Worm (Caenorhabditis elegans) whole organism, L4/young adult: Measurements from ENCODE around the gene nlp-26.

Experiments used
- W03F9.2 ChIP-seq: fragments of 150-350 bp; optimal IDR thresholded peaks from 2 replicates; lab custom pipeline; 2014; ENCODE audit warnings: missing biosample characterization, missing genetic modification characterization
- him-1 ChIP-seq: sonication (generic microtip); optimal IDR thresholded peaks from 2 replicates; lab custom pipeline; 2016; ENCODE audit warnings: missing genotype, missing genetic modification reagents, missing genetic modification characterization, missing compliant biosample characterization

ce11 chrV:19655151-19655550 lies 41.9 kb downstream of the nlp-26 start, which contains the start of gene dmd-3:
- no peak for TF ChIP-seq him-1 (tag; lab: Kevin White, UChicago)
- no peak for TF ChIP-seq W03F9.2 (tag; lab: Kevin White, UChicago)
